Worm (Caenorhabditis elegans) whole organism, L4/young adult: ENCODE data around the gene bath-1.

Experiments
- W03F9.2 ChIP-seq: fragments of 150-350 bp; optimal IDR thresholded peaks from 2 replicates; lab custom pipeline; 2014; ENCODE audit warnings: missing biosample characterization, missing genetic modification characterization
- him-1 ChIP-seq: sonication (generic microtip); optimal IDR thresholded peaks from 2 replicates; lab custom pipeline; 2016; ENCODE audit warnings: missing genotype, missing genetic modification reagents, missing genetic modification characterization, missing compliant biosample characterization

DNA sequence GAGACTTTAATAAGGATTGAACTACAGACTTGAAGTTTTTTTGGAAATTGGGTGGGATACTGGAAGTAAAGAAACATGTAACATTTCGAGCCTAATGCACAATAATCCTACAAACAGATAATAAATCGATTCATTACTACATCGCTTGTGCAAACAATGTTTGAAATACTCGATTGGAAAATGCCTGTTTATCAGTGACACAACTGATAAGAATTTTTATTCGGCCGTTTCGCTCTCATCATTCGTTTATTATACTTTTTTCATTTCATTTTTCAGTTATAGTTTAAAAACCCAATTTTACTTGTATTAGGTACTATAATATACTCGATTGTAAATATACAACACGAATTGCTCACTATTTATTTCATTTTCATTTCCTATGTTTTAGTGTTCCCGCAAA is 32.9 kb downstream of the bath-1 start:
- TF ChIP-seq W03F9.2 (tag; lab: Kevin White, UChicago) (no peak), him-1 (tag; lab: Kevin White, UChicago) (no peak)
